Fruit fly (Drosophila melanogaster) whole organism, embryonic: ENCODE data around the gene Usp8.
A peak's percentile ranks its signal among the peaks of the same experiment; 100 is the strongest.

Source experiments
- BtbVII ChIP-seq: fragments of 200-800 bp; sonication (Bioruptor generic); optimal IDR thresholded peaks from 3 replicates; lab custom pipeline; 2017; ENCODE audit warnings: missing biosample characterization, mild to moderate bottlenecking, missing genetic modification characterization
- CG11085 ChIP-seq: fragments of 200-800 bp; sonication (Bioruptor generic); IDR thresholded peaks from 2 replicates; pipeline ENCODE4 v1.3.6; 2022; ENCODE audit warnings: missing biosample characterization, missing genetic modification characterization
- CG11504 ChIP-seq: fragments of 200-800 bp; sonication (Bioruptor generic); optimal IDR thresholded peaks from 3 replicates; lab custom pipeline; 2019; ENCODE audit warnings: missing biosample characterization, mild to moderate bottlenecking, missing genetic modification characterization, moderate library complexity
- CG12391 ChIP-seq: fragments of 200-800 bp; sonication (Bioruptor generic); optimal IDR thresholded peaks from 3 replicates; lab custom pipeline; 2018; ENCODE audit warnings: missing biosample characterization, mild to moderate bottlenecking, missing genetic modification characterization, moderate library complexity
- CG13296 ChIP-seq: fragments of 200-800 bp; sonication (Bioruptor generic); optimal IDR thresholded peaks from 3 replicates; lab custom pipeline; 2018; ENCODE audit warnings: missing biosample characterization, mild to moderate bottlenecking, missing genetic modification characterization
- CG13894 ChIP-seq: fragments of 200-800 bp; sonication (Bioruptor generic); optimal IDR thresholded peaks from 3 replicates; lab custom pipeline; 2018; ENCODE audit warnings: missing biosample characterization, mild to moderate bottlenecking, missing genetic modification characterization, moderate library complexity
- CG1792 ChIP-seq: fragments of 200-800 bp; sonication (Bioruptor generic); optimal IDR thresholded peaks from 2 replicates; lab custom pipeline; 2016; ENCODE audit warnings: missing biosample characterization, missing genetic modification characterization
- CG1832 ChIP-seq: fragments of 200-800 bp; sonication (Bioruptor generic); optimal IDR thresholded peaks from 2 replicates; lab custom pipeline; 2017; ENCODE audit warnings: missing biosample characterization, mild to moderate bottlenecking, missing genetic modification characterization, inconsistent platforms
- CG18599 ChIP-seq: fragments of 200-800 bp; sonication (Bioruptor generic); optimal IDR thresholded peaks from 3 replicates; lab custom pipeline; 2017; ENCODE audit warnings: missing biosample characterization, missing genetic modification characterization, mild to moderate bottlenecking, moderate library complexity, missing genetic modification reagents
- CG30020 ChIP-seq: fragments of 200-800 bp; optimal IDR thresholded peaks from 2 replicates; lab custom pipeline; 2019; ENCODE audit warnings: missing biosample characterization, mild to moderate bottlenecking, missing genetic modification characterization, moderate library complexity
- CG3163 ChIP-seq: fragments of 200-800 bp; sonication (Bioruptor generic); optimal IDR thresholded peaks from 3 replicates; lab custom pipeline; 2016; ENCODE audit warnings: missing biosample characterization, missing genetic modification characterization
- CG34376 ChIP-seq: fragments of 200-800 bp; sonication (Bioruptor generic); optimal IDR thresholded peaks from 2 replicates; lab custom pipeline; 2018; ENCODE audit warnings: missing biosample characterization, mild to moderate bottlenecking, missing genetic modification characterization
- CG34422 ChIP-seq: fragments of 200-800 bp; sonication (Bioruptor generic); IDR thresholded peaks from 3 replicates; pipeline ENCODE4 v1.3.6; 2022; ENCODE audit warnings: missing biosample characterization, missing genetic modification characterization
- CG6813 ChIP-seq: fragments of 200-800 bp; sonication (Bioruptor generic); optimal IDR thresholded peaks from 2 replicates; lab custom pipeline; 2017; ENCODE audit warnings: missing biosample characterization, missing genetic modification characterization, mild to moderate bottlenecking, moderate library complexity, missing genetic modification reagents
- CG7786 ChIP-seq: fragments of 200-800 bp; sonication (Bioruptor generic); optimal IDR thresholded peaks from 2 replicates; lab custom pipeline; 2016; ENCODE audit warnings: missing biosample characterization, missing genetic modification characterization
- CG8359 ChIP-seq: fragments of 200-800 bp; sonication (Bioruptor generic); optimal IDR thresholded peaks from 2 replicates; lab custom pipeline; 2017; ENCODE audit warnings: missing biosample characterization, mild to moderate bottlenecking, missing genetic modification characterization, borderline replicate concordance
- CG8478 ChIP-seq: fragments of >200 bp; optimal IDR thresholded peaks from 2 replicates; lab custom pipeline; 2018
- CHES-1-like ChIP-seq: fragments of 200-800 bp; sonication (Bioruptor generic); optimal IDR thresholded peaks from 2 replicates; lab custom pipeline; 2016; ENCODE audit warnings: missing biosample characterization, missing genetic modification characterization
- Camta ChIP-seq: fragments of 200-800 bp; sonication (Bioruptor generic); optimal IDR thresholded peaks from 2 replicates; lab custom pipeline; 2016; ENCODE audit warnings: missing biosample characterization, missing genetic modification characterization
- Dip3 ChIP-seq: fragments of 200-800 bp; sonication (Bioruptor generic); optimal IDR thresholded peaks from 3 replicates; lab custom pipeline; 2016; ENCODE audit warnings: missing biosample characterization, missing genetic modification characterization
- Dll ChIP-seq: fragments of 200-800 bp; sonication (Bioruptor generic); IDR thresholded peaks from 4 replicates; pipeline ENCODE4 v1.3.6; 2022; ENCODE audit warnings: missing biosample characterization, missing genetic modification characterization; ENCODE audit not compliant: partially characterized antibody
- H15 ChIP-seq: fragments of 200-800 bp; sonication (Bioruptor generic); IDR thresholded peaks from 3 replicates; pipeline ENCODE4 v1.3.6; 2022; ENCODE audit warnings: missing biosample characterization, missing genetic modification characterization
- H2.0 ChIP-seq: fragments of 200-800 bp; sonication (Bioruptor generic); IDR thresholded peaks from 2 replicates; pipeline ENCODE4 v1.3.6; 2022; ENCODE audit warnings: missing biosample characterization, missing genetic modification characterization
- Meics ChIP-seq: fragments of 200-800 bp; sonication (Bioruptor generic); optimal IDR thresholded peaks from 2 replicates; lab custom pipeline; 2017; ENCODE audit warnings: missing biosample characterization, mild to moderate bottlenecking, missing genetic modification characterization
- NFAT ChIP-seq: fragments of 200-800 bp; sonication (Bioruptor generic); IDR thresholded peaks from 2 replicates; pipeline ENCODE4 v1.3.6; 2022; ENCODE audit warnings: missing biosample characterization, missing genetic modification characterization
- Ravus ChIP-seq: fragments of 200-800 bp; sonication (Bioruptor generic); IDR thresholded peaks from 2 replicates; pipeline ENCODE4 v1.3.6; 2022; ENCODE audit warnings: missing biosample characterization, missing genetic modification characterization
- Sry-δ ChIP-seq: fragments of 200-800 bp; sonication (Bioruptor generic); optimal IDR thresholded peaks from 2 replicates; lab custom pipeline; 2016; ENCODE audit warnings: missing biosample characterization, missing genetic modification characterization
- Vsx1 ChIP-seq: fragments of 200-800 bp; sonication (Bioruptor generic); optimal IDR thresholded peaks from 2 replicates; lab custom pipeline; 2017; ENCODE audit warnings: missing biosample characterization, mild to moderate bottlenecking, missing genetic modification characterization, missing genetic modification reagents
- ato ChIP-seq: fragments of 200-800 bp; sonication (Bioruptor generic); IDR thresholded peaks from 2 replicates; pipeline ENCODE4 v1.3.6; 2022; ENCODE audit warnings: missing biosample characterization, missing genetic modification characterization; ENCODE audit not compliant: partially characterized antibody
- az2 ChIP-seq: fragments of 200-800 bp; sonication (Bioruptor generic); optimal IDR thresholded peaks from 3 replicates; lab custom pipeline; 2016; ENCODE audit warnings: missing biosample characterization, missing genetic modification characterization
- dysf ChIP-seq: fragments of 200-800 bp; sonication (Bioruptor generic); IDR thresholded peaks from 3 replicates; pipeline ENCODE4 v1.3.6; 2022; ENCODE audit warnings: missing biosample characterization, missing genetic modification characterization
- exex ChIP-seq: fragments of 200-800 bp; sonication (Bioruptor generic); optimal IDR thresholded peaks from 4 replicates; lab custom pipeline; 2018; ENCODE audit warnings: missing biosample characterization, mild to moderate bottlenecking, missing genetic modification characterization, moderate library complexity
- fru ChIP-seq: fragments of >200 bp; optimal IDR thresholded peaks from 2 replicates; lab custom pipeline; 2017
- fu2 ChIP-seq: fragments of 200-800 bp; sonication (Bioruptor generic); optimal IDR thresholded peaks from 2 replicates; lab custom pipeline; 2016; ENCODE audit warnings: missing biosample characterization, missing genetic modification characterization
- grn ChIP-seq: fragments of 200-800 bp; sonication (Bioruptor generic); optimal IDR thresholded peaks from 3 replicates; lab custom pipeline; 2017; ENCODE audit warnings: missing biosample characterization, missing genetic modification characterization
- gsb-n ChIP-seq: fragments of 200-800 bp; sonication (Bioruptor generic); optimal IDR thresholded peaks from 3 replicates; lab custom pipeline; 2018; ENCODE audit warnings: missing biosample characterization, mild to moderate bottlenecking, missing genetic modification characterization
- h ChIP-seq: fragments of >200 bp; optimal IDR thresholded peaks from 2 replicates; lab custom pipeline; 2017
- hkb ChIP-seq, 2 experiments: fragments of 200-800 bp in 1 of 2; fragments of >200 bp in 1 of 2; sonication (Bioruptor generic) in 1 of 2; IDR thresholded peaks in 1 of 2; optimal IDR thresholded peaks in 1 of 2; 2 replicates each; pipeline versions ENCODE4 v1.3.6 to Lab custom; 2017 to 2022; ENCODE audit warnings: missing biosample characterization in 1 of 2, missing genetic modification characterization in 1 of 2
- lab ChIP-seq: fragments of 200-800 bp; sonication (Bioruptor generic); optimal IDR thresholded peaks from 3 replicates; lab custom pipeline; 2017; ENCODE audit warnings: missing biosample characterization, missing genetic modification characterization, mild to moderate bottlenecking, moderate library complexity, missing genetic modification reagents
- lbe ChIP-seq: fragments of 200-800 bp; sonication (Bioruptor generic); optimal IDR thresholded peaks from 2 replicates; lab custom pipeline; 2016; ENCODE audit warnings: missing biosample characterization, mild to moderate bottlenecking, missing genetic modification characterization
- mam ChIP-seq: fragments of 200-800 bp; sonication (Bioruptor generic); optimal IDR thresholded peaks from 3 replicates; lab custom pipeline; 2016; ENCODE audit warnings: missing biosample characterization, missing genetic modification characterization
- mirr ChIP-seq: fragments of 200-800 bp; sonication (Bioruptor generic); optimal IDR thresholded peaks from 3 replicates; lab custom pipeline; 2018; ENCODE audit warnings: missing biosample characterization, mild to moderate bottlenecking, missing genetic modification characterization
- pb ChIP-seq: fragments of 200-800 bp; sonication (Bioruptor generic); optimal IDR thresholded peaks from 3 replicates; lab custom pipeline; 2016; ENCODE audit warnings: missing biosample characterization, missing genetic modification characterization
- peb ChIP-seq: fragments of 200-800 bp; sonication (Bioruptor generic); IDR thresholded peaks from 2 replicates; pipeline ENCODE4 v1.3.6; 2022; ENCODE audit warnings: missing biosample characterization, missing genetic modification characterization
- phol ChIP-seq: fragments of 200-800 bp; sonication (Bioruptor generic); optimal IDR thresholded peaks from 3 replicates; lab custom pipeline; 2018; ENCODE audit warnings: missing biosample characterization, mild to moderate bottlenecking, missing genetic modification characterization, moderate library complexity
- pum ChIP-seq: fragments of 200-800 bp; sonication (Bioruptor generic); optimal IDR thresholded peaks from 2 replicates; lab custom pipeline; 2016; ENCODE audit warnings: missing biosample characterization, missing genetic modification characterization
- sd ChIP-seq: fragments of 200-800 bp; sonication (Bioruptor generic); optimal IDR thresholded peaks from 3 replicates; lab custom pipeline; 2018; ENCODE audit warnings: missing biosample characterization, mild to moderate bottlenecking, missing genetic modification characterization, moderate library complexity
- sna ChIP-seq: fragments of 200-800 bp; sonication (Bioruptor generic); IDR thresholded peaks from 2 replicates; pipeline ENCODE4 v1.3.6; 2022; ENCODE audit warnings: missing biosample characterization, missing genetic modification characterization; ENCODE audit not compliant: partially characterized antibody
- tgo ChIP-seq: fragments of 200-800 bp; sonication (Bioruptor generic); IDR thresholded peaks from 3 replicates; pipeline ENCODE4 v1.3.6; 2022; ENCODE audit warnings: missing biosample characterization, missing genetic modification characterization
- tup ChIP-seq: fragments of 200-800 bp; sonication (Bioruptor generic); optimal IDR thresholded peaks from 2 replicates; lab custom pipeline; 2016; ENCODE audit warnings: missing biosample characterization, mild to moderate bottlenecking, missing genetic modification characterization, moderate library complexity
- wor ChIP-seq: fragments of 200-800 bp; sonication (Bioruptor generic); IDR thresholded peaks from 2 replicates; pipeline ENCODE4 v1.3.6; 2022; ENCODE audit warnings: missing biosample characterization, missing genetic modification characterization

The Usp8 gene

DNA sequence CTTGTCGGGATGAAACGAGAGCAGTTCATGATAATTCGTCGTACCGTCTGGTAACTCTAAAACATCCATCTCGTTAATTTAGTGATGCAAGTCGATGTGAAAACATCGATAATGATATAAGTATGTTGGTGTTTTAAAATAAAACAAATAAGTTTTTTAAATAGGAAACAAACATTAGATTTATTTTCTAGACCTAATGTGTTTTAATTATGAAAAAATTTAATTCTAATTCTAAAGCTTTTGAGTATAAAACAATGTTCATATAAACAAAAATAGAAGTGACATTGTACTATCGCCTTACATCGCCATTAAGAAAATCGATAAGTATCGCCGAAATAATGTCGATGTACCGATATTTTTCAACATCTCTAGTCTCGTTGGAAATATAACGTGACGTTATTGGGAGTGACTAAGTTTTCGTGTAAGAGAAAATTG lies 23.0 kb upstream of the Usp8 start, which contains the start of gene Rab11 (continued):
- TF ChIP-seq ato (GFP tag; lab: Robert Waterston, UW), result peak; percentile 17; the same call in 1 of the 2 replicates
- peak; percentile 28 for TF ChIP-seq Vsx1 (GFP tag; lab: Kevin White, UChicago)
- TF ChIP-seq CG13894 (tag; lab: Kevin White, UChicago), result peak; percentile 52
- no peak for TF ChIP-seq grn (GFP tag; lab: Kevin White, UChicago)
- TF ChIP-seq CG34376 (GFP tag; lab: Kevin White, UChicago), result peak; percentile 60
- TF ChIP-seq tgo (GFP tag; lab: Robert Waterston, UW), result peak; percentile 43; the same call in 2 of the 3 replicates
- TF ChIP-seq tup (GFP tag; lab: Kevin White, UChicago), result no peak
- TF ChIP-seq sd (tag; lab: Kevin White, UChicago), result peak; percentile 21
- TF ChIP-seq NFAT (GFP tag; lab: Robert Waterston, UW), result peak; percentile 43; the same call in 1 of the 2 replicates
- TF ChIP-seq CG8359, result no peak
- no peak for TF ChIP-seq CG1792
- peak; percentile 54 for TF ChIP-seq CG18599 (GFP tag; lab: Kevin White, UChicago)
- TF ChIP-seq BtbVII (GFP tag; lab: Kevin White, UChicago), result no peak
- no peak for TF ChIP-seq CG1832
- no peak for TF ChIP-seq hkb (optimal IDR thresholded peaks at IDR 0.05; lab: Kevin White, UChicago)
- TF ChIP-seq hkb (GFP tag; IDR thresholded peaks at IDR 0.05; lab: Robert Waterston, UW), result no peak
- TF ChIP-seq fu2 (GFP tag; lab: Kevin White, UChicago), result peak; percentile 20
- TF ChIP-seq Meics (GFP tag; lab: Kevin White, UChicago), result peak; percentile 21
- no peak for TF ChIP-seq mirr (GFP tag; lab: Kevin White, UChicago)
- no peak for TF ChIP-seq H2.0 (GFP tag; lab: Robert Waterston, UW)
- TF ChIP-seq Sry-δ (GFP tag; lab: Kevin White, UChicago), result peak; percentile 91
- peak; percentile 91 for TF ChIP-seq Dll (GFP tag; lab: Robert Waterston, UW)
- TF ChIP-seq lbe (GFP tag; lab: Kevin White, UChicago), result no peak
- no peak for TF ChIP-seq wor
- peak; percentile 53 for TF ChIP-seq az2 (GFP tag; lab: Kevin White, UChicago)
- TF ChIP-seq CG30020 (tag; lab: Kevin White, UChicago), result peak; percentile 67
- TF ChIP-seq pb (GFP tag; lab: Kevin White, UChicago), result no peak
- peak; percentile 52 for TF ChIP-seq pum (GFP tag; lab: Kevin White, UChicago)
- peak; percentile 44 for TF ChIP-seq lab (GFP tag; lab: Kevin White, UChicago)
- peak; percentile 43; the same call in 2 of the 3 replicates for TF ChIP-seq dysf (GFP tag; lab: Robert Waterston, UW)
- peak; percentile 51 for TF ChIP-seq exex (tag; lab: Kevin White, UChicago)
- TF ChIP-seq h (lab: Kevin White, UChicago), result no peak
- peak; percentile 83 for TF ChIP-seq sna (GFP tag; lab: Robert Waterston, UW)
- no peak for TF ChIP-seq CG34422 (GFP tag; lab: Robert Waterston, UW)
- TF ChIP-seq CG11085 (GFP tag; lab: Robert Waterston, UW), result no peak
- TF ChIP-seq CG12391 (tag; lab: Kevin White, UChicago), result peak; percentile 77
- TF ChIP-seq phol, result peak; percentile 88
- no peak for TF ChIP-seq CG7786 (GFP tag; lab: Kevin White, UChicago)
- no peak for TF ChIP-seq fru
- TF ChIP-seq CG3163 (GFP tag; lab: Kevin White, UChicago), result no peak
- no peak for TF ChIP-seq H15 (GFP tag; lab: Robert Waterston, UW)
- peak; percentile 22 for TF ChIP-seq CG13296 (GFP tag; lab: Kevin White, UChicago)
- TF ChIP-seq Camta (GFP tag; lab: Kevin White, UChicago), result peak; percentile 23
- TF ChIP-seq peb (GFP tag; lab: Robert Waterston, UW), result no peak
- TF ChIP-seq CG8478, result no peak
- TF ChIP-seq CHES-1-like (GFP tag; lab: Kevin White, UChicago), result no peak
- no peak for TF ChIP-seq Ravus (GFP tag; lab: Robert Waterston, UW)
- peak; percentile 59 for TF ChIP-seq CG11504 (tag; lab: Kevin White, UChicago)
- peak; percentile 15 for TF ChIP-seq gsb-n
- no peak for TF ChIP-seq CG6813 (GFP tag; lab: Kevin White, UChicago)
- TF ChIP-seq mam, result peak; percentile 35
- peak; percentile 3 for TF ChIP-seq Dip3 (GFP tag; lab: Kevin White, UChicago)
